Fruit fly (Drosophila melanogaster): ENCODE data around the gene CG9166.

dm6 chr3L:1313039-1313766, 37.7 kb upstream of the CG9166 start, which contains the start of the genes sturkopf and Herc4:
- TF ChIP-seq CG32264 (GFP tag; optimal IDR thresholded peaks at IDR 0.05) (no peak), brk (GFP tag; optimal IDR thresholded peaks at IDR 0.05) (no peak), GATAd (GFP tag; optimal IDR thresholded peaks at IDR 0.05) (no peak), Abd-B (GFP tag; optimal IDR thresholded peaks at IDR 0.05) (no peak), Vsx2 (GFP tag; optimal IDR thresholded peaks at IDR 0.05; ENCODE audit: partially characterized antibody) (no peak), Dfd (GFP tag; optimal IDR thresholded peaks at IDR 0.05) (no peak), Myc (optimal IDR thresholded peaks at IDR 0.05) (no peak), N (GFP tag; optimal IDR thresholded peaks at IDR 0.05) (no peak), lola (GFP tag; optimal IDR thresholded peaks at IDR 0.05) (no peak)
